Fruit fly (Drosophila melanogaster) whole organism, embryonic: ENCODE results near the gene CG12594.
A peak's percentile ranks its signal among the peaks of the same experiment; 100 is the strongest.

Source experiments
- CG10366 ChIP-seq: fragments of 200-800 bp; sonication (Bioruptor generic); IDR thresholded peaks from 2 replicates; pipeline ENCODE4 v1.3.6; 2022; ENCODE audit warnings: missing biosample characterization, missing genetic modification characterization
- CG10959 ChIP-seq: fragments of 200-800 bp; sonication (Bioruptor generic); IDR thresholded peaks from 2 replicates; pipeline ENCODE4 v1.3.6; 2022; ENCODE audit warnings: missing biosample characterization, missing genetic modification characterization
- CG11398 ChIP-seq: fragments of 200-800 bp; sonication (Bioruptor generic); optimal IDR thresholded peaks from 2 replicates; lab custom pipeline; 2016; ENCODE audit warnings: missing biosample characterization, missing genetic modification characterization
- CG13123 ChIP-seq: fragments of 200-800 bp; sonication (Bioruptor generic); optimal IDR thresholded peaks from 2 replicates; lab custom pipeline; 2016; ENCODE audit warnings: missing biosample characterization, missing genetic modification characterization
- CG13296 ChIP-seq: fragments of 200-800 bp; sonication (Bioruptor generic); optimal IDR thresholded peaks from 3 replicates; lab custom pipeline; 2018; ENCODE audit warnings: missing biosample characterization, mild to moderate bottlenecking, missing genetic modification characterization
- CG14710 ChIP-seq: fragments of 200-800 bp; sonication (Bioruptor generic); optimal IDR thresholded peaks from 3 replicates; lab custom pipeline; 2019; ENCODE audit warnings: missing biosample characterization, mild to moderate bottlenecking, missing genetic modification characterization, moderate library complexity
- CG1529 ChIP-seq: fragments of 200-800 bp; sonication (Bioruptor generic); optimal IDR thresholded peaks from 3 replicates; lab custom pipeline; 2018; ENCODE audit warnings: missing biosample characterization, missing genetic modification characterization
- CG15479 ChIP-seq: fragments of 200-800 bp; sonication (Bioruptor generic); optimal IDR thresholded peaks from 3 replicates; lab custom pipeline; 2019; ENCODE audit warnings: missing biosample characterization, mild to moderate bottlenecking, missing genetic modification characterization, moderate library complexity
- CG15696 ChIP-seq: fragments of 200-800 bp; sonication (Bioruptor generic); optimal IDR thresholded peaks from 2 replicates; lab custom pipeline; 2019; ENCODE audit warnings: missing biosample characterization, mild to moderate bottlenecking, missing genetic modification characterization, moderate library complexity
- CG16813 ChIP-seq: fragments of 200-800 bp; sonication (Bioruptor generic); IDR thresholded peaks from 3 replicates; pipeline ENCODE4 v1.3.6; 2022; ENCODE audit warnings: missing biosample characterization, missing genetic modification characterization; ENCODE audit not compliant: partially characterized antibody
- CG17802 ChIP-seq: fragments of 200-800 bp; sonication (Bioruptor generic); optimal IDR thresholded peaks from 2 replicates; lab custom pipeline; 2018; ENCODE audit warnings: missing biosample characterization, mild to moderate bottlenecking, missing genetic modification characterization, moderate library complexity
- CG18476 ChIP-seq: fragments of 200-800 bp; sonication (Bioruptor generic); optimal IDR thresholded peaks from 2 replicates; lab custom pipeline; 2016; ENCODE audit warnings: missing biosample characterization, mild to moderate bottlenecking, missing genetic modification characterization
- CG18599 ChIP-seq: fragments of 200-800 bp; sonication (Bioruptor generic); optimal IDR thresholded peaks from 3 replicates; lab custom pipeline; 2017; ENCODE audit warnings: missing biosample characterization, missing genetic modification characterization, mild to moderate bottlenecking, moderate library complexity, missing genetic modification reagents
- CG2129 ChIP-seq: fragments of 200-800 bp; sonication (Bioruptor generic); IDR thresholded peaks from 2 replicates; pipeline ENCODE4 v1.3.6; 2022; ENCODE audit warnings: missing biosample characterization, missing genetic modification characterization; ENCODE audit not compliant: partially characterized antibody
- CG2712 ChIP-seq: fragments of 200-800 bp; optimal IDR thresholded peaks from 3 replicates; lab custom pipeline; 2019; ENCODE audit warnings: missing biosample characterization, mild to moderate bottlenecking, missing genetic modification characterization, moderate library complexity
- CG31388 ChIP-seq: fragments of 200-800 bp; sonication (Bioruptor generic); optimal IDR thresholded peaks from 2 replicates; lab custom pipeline; 2016; ENCODE audit warnings: missing biosample characterization, missing genetic modification characterization
- CG3847 ChIP-seq: fragments of 200-800 bp; sonication (Bioruptor generic); IDR thresholded peaks from 2 replicates; pipeline ENCODE4 v1.3.6; 2022; ENCODE audit warnings: missing biosample characterization, missing genetic modification characterization
- CG4617 ChIP-seq: fragments of 200-800 bp; sonication (Bioruptor generic); optimal IDR thresholded peaks from 3 replicates; lab custom pipeline; 2016; ENCODE audit warnings: missing biosample characterization, missing genetic modification characterization, borderline replicate concordance
- CG6854 ChIP-seq: fragments of 200-800 bp; sonication (Bioruptor generic); optimal IDR thresholded peaks from 3 replicates; lab custom pipeline; 2017; ENCODE audit warnings: missing biosample characterization, mild to moderate bottlenecking, missing genetic modification characterization
- CG9437 ChIP-seq: fragments of 200-800 bp; sonication (Bioruptor generic); optimal IDR thresholded peaks from 2 replicates; lab custom pipeline; 2018; ENCODE audit warnings: missing biosample characterization, mild to moderate bottlenecking, missing genetic modification characterization
- CG9932 ChIP-seq: fragments of 200-800 bp; sonication (Bioruptor generic); IDR thresholded peaks from 2 replicates; pipeline ENCODE4 v1.3.6; 2022; ENCODE audit warnings: missing biosample characterization, missing genetic modification characterization
- D ChIP-seq, 2 experiments: fragments of 200-800 bp in 1 of 2; fragments of >200 bp in 1 of 2; sonication (Bioruptor generic) in 1 of 2; optimal IDR thresholded peaks; 2 replicates in 1 of 2; 3 replicates in 1 of 2; lab custom pipeline; 2017; ENCODE audit warnings: mild to moderate bottlenecking in 1 of 2, missing biosample characterization in 1 of 2, missing genetic modification characterization in 1 of 2, missing genetic modification reagents in 1 of 2
- E2f2 ChIP-seq: fragments of 200-800 bp; sonication (Bioruptor generic); IDR thresholded peaks from 2 replicates; pipeline ENCODE4 v1.3.6; 2022; ENCODE audit warnings: missing biosample characterization, missing genetic modification characterization
- Ets65A ChIP-seq: fragments of 200-800 bp; sonication (Bioruptor generic); peaks from one replicate; lab custom pipeline; 2016; ENCODE audit warnings: missing biosample characterization, missing genetic modification characterization
- Gsc ChIP-seq: fragments of 200-800 bp; sonication (Bioruptor generic); IDR thresholded peaks from 2 replicates; pipeline ENCODE4 v1.3.6; 2022; ENCODE audit warnings: missing biosample characterization, missing genetic modification characterization
- Gug ChIP-seq: fragments of 200-800 bp; sonication (Bioruptor generic); IDR thresholded peaks from 4 replicates; pipeline ENCODE4 v1.3.6; 2022; ENCODE audit warnings: missing biosample characterization, missing genetic modification characterization
- HmgD ChIP-seq: fragments of 200-800 bp; sonication (Bioruptor generic); optimal IDR thresholded peaks from 3 replicates; lab custom pipeline; 2016; ENCODE audit warnings: missing biosample characterization, missing genetic modification characterization
- Mad ChIP-seq: fragments of 200-800 bp; sonication (Bioruptor generic); optimal IDR thresholded peaks from 2 replicates; lab custom pipeline; 2016; ENCODE audit warnings: missing biosample characterization, missing genetic modification characterization
- Med ChIP-seq: fragments of 200-800 bp; sonication (Bioruptor generic); peaks from one replicate; lab custom pipeline; 2016; ENCODE audit warnings: missing biosample characterization, missing genetic modification characterization, mild to moderate bottlenecking, inconsistent platforms, moderate library complexity
- Oaz ChIP-seq: fragments of 200-800 bp; sonication (Bioruptor generic); IDR thresholded peaks from 2 replicates; pipeline ENCODE4 v1.3.6; 2022; ENCODE audit warnings: missing biosample characterization, missing genetic modification characterization
- Poxn ChIP-seq: fragments of 200-800 bp; sonication (Bioruptor generic); IDR thresholded peaks from 2 replicates; pipeline ENCODE4 v1.3.6; 2022; ENCODE audit warnings: missing biosample characterization, missing genetic modification characterization
- Scr ChIP-seq: fragments of 200-800 bp; sonication (Bioruptor generic); IDR thresholded peaks from 2 replicates; pipeline ENCODE4 v1.3.6; 2022; ENCODE audit warnings: missing biosample characterization, missing genetic modification characterization; ENCODE audit not compliant: partially characterized antibody
- Stat92E ChIP-seq, 3 experiments: fragments of >200 bp in 2 of 3; fragments of 200-800 bp in 1 of 3; sonication (Bioruptor generic) in 1 of 3; optimal IDR thresholded peaks; 2 replicates each; lab custom pipeline; 2017 to 2019; ENCODE audit warnings: missing biosample characterization in 3 of 3, missing genetic modification characterization in 3 of 3, mild to moderate bottlenecking in 1 of 3, moderate library complexity in 1 of 3
- Usf ChIP-seq: fragments of 200-800 bp; sonication (Bioruptor generic); optimal IDR thresholded peaks from 2 replicates; lab custom pipeline; 2017; ENCODE audit warnings: missing genotype, missing biosample characterization, missing genetic modification characterization
- cad ChIP-seq: fragments of >200 bp; optimal IDR thresholded peaks from 2 replicates; lab custom pipeline; 2017; ENCODE audit warnings: missing biosample characterization, missing genetic modification characterization
- chinmo ChIP-seq: fragments of 200-800 bp; sonication (Bioruptor generic); IDR thresholded peaks from 4 replicates; pipeline ENCODE4 v1.3.6; 2022; ENCODE audit warnings: missing biosample characterization, missing genetic modification characterization; ENCODE audit not compliant: partially characterized antibody
- dm ChIP-seq: fragments of 200-800 bp; sonication (Bioruptor generic); optimal IDR thresholded peaks from 3 replicates; lab custom pipeline; 2016; ENCODE audit warnings: missing biosample characterization, missing genetic modification characterization
- ems ChIP-seq: fragments of 200-800 bp; sonication (Bioruptor generic); optimal IDR thresholded peaks from 3 replicates; lab custom pipeline; 2016; ENCODE audit warnings: missing biosample characterization, missing genetic modification characterization
- fd3F ChIP-seq: fragments of 200-800 bp; sonication (Bioruptor generic); optimal IDR thresholded peaks from 2 replicates; lab custom pipeline; 2018; ENCODE audit warnings: missing biosample characterization, mild to moderate bottlenecking, missing genetic modification characterization, moderate library complexity
- ftz-f1 ChIP-seq: fragments of 200-800 bp; sonication (Bioruptor generic); optimal IDR thresholded peaks from 2 replicates; lab custom pipeline; 2016; ENCODE audit warnings: missing biosample characterization, missing genetic modification characterization
- grn ChIP-seq: fragments of 200-800 bp; sonication (Bioruptor generic); optimal IDR thresholded peaks from 3 replicates; lab custom pipeline; 2017; ENCODE audit warnings: missing biosample characterization, missing genetic modification characterization
- gsb ChIP-seq: fragments of 200-800 bp; sonication (Bioruptor generic); IDR thresholded peaks from 2 replicates; pipeline ENCODE4 v1.3.6; 2022; ENCODE audit warnings: missing biosample characterization, missing genetic modification characterization
- ham ChIP-seq: fragments of 200-800 bp; sonication (Bioruptor generic); IDR thresholded peaks from 2 replicates; pipeline ENCODE4 v1.3.6; 2022; ENCODE audit warnings: missing biosample characterization, missing genetic modification characterization
- kni ChIP-seq: fragments of 200-800 bp; sonication (Bioruptor generic); optimal IDR thresholded peaks from 3 replicates; lab custom pipeline; 2017; ENCODE audit warnings: mild to moderate bottlenecking, missing biosample characterization, missing genetic modification reagents, missing genetic modification characterization
- p53 ChIP-seq: fragments of 200-800 bp; sonication (Bioruptor generic); optimal IDR thresholded peaks from 2 replicates; lab custom pipeline; 2016; ENCODE audit warnings: missing biosample characterization, missing genetic modification characterization
- pho ChIP-seq: fragments of 200-800 bp; sonication (Bioruptor generic); optimal IDR thresholded peaks from 2 replicates; lab custom pipeline; 2016; ENCODE audit warnings: missing biosample characterization, missing genetic modification characterization
- psq ChIP-seq: fragments of 200-800 bp; sonication (Bioruptor generic); optimal IDR thresholded peaks from 2 replicates; lab custom pipeline; 2017; ENCODE audit warnings: missing biosample characterization, missing genetic modification characterization
- sens ChIP-seq: fragments of 200-800 bp; sonication (Bioruptor generic); peaks from one replicate; lab custom pipeline; 2016; ENCODE audit warnings: missing biosample characterization, missing genetic modification characterization
- sna ChIP-seq: fragments of 200-800 bp; sonication (Bioruptor generic); IDR thresholded peaks from 2 replicates; pipeline ENCODE4 v1.3.6; 2022; ENCODE audit warnings: missing biosample characterization, missing genetic modification characterization; ENCODE audit not compliant: partially characterized antibody
- sr ChIP-seq: fragments of 200-800 bp; sonication (Bioruptor generic); IDR thresholded peaks from 3 replicates; pipeline ENCODE4 v1.3.6; 2022; ENCODE audit warnings: missing biosample characterization, missing genetic modification characterization
- unpg ChIP-seq: fragments of 200-800 bp; sonication (Bioruptor generic); optimal IDR thresholded peaks from 3 replicates; lab custom pipeline; 2018; ENCODE audit warnings: missing biosample characterization, mild to moderate bottlenecking, missing genetic modification characterization, moderate library complexity
- vfl ChIP-seq: fragments of 200-800 bp; sonication (Bioruptor generic); optimal IDR thresholded peaks from 2 replicates; lab custom pipeline; 2016; ENCODE audit warnings: missing biosample characterization, missing genetic modification characterization
- zen ChIP-seq: fragments of 200-800 bp; sonication (Bioruptor generic); optimal IDR thresholded peaks from 3 replicates; lab custom pipeline; 2018; ENCODE audit warnings: missing biosample characterization, mild to moderate bottlenecking, missing genetic modification characterization, moderate library complexity

Gene CG12594

dm6 chr3R:11773999-11774397 is 52.5 kb downstream of the CG12594 start (continued):
- TF ChIP-seq CG18599 (peak; percentile 87), CG11398 (no peak), CG14710 (tag; lab: Kevin White, UChicago) (peak; percentile 83), unpg (GFP tag; lab: Kevin White, UChicago) (peak; percentile 82), sna (GFP tag; lab: Robert Waterston, UW) (no peak), fd3F (GFP tag; lab: Kevin White, UChicago) (peak; percentile 66), sens (peak; percentile 89), Gug (GFP tag; lab: Robert Waterston, UW) (no peak), CG9437 (GFP tag; lab: Kevin White, UChicago) (peak; percentile 64), CG31388 (GFP tag; lab: Kevin White, UChicago) (no peak), CG13123 (GFP tag; lab: Kevin White, UChicago) (peak; percentile 6), CG6854 (GFP tag; lab: Kevin White, UChicago) (peak; percentile 73), CG2712 (tag; lab: Kevin White, UChicago) (peak; percentile 86), Scr (GFP tag; lab: Robert Waterston, UW) (no peak), dm (no peak), psq (GFP tag; lab: Kevin White, UChicago) (peak; percentile 49), Usf (GFP tag; lab: Kevin White, UChicago) (no peak), Med (no peak), CG9932 (GFP tag; lab: Robert Waterston, UW) (peak; percentile 38; the same call in 1 of the 2 replicates), E2f2 (peak; percentile 28; the same call in 1 of the 2 replicates), ems (GFP tag; lab: Kevin White, UChicago) (no peak), CG10959 (GFP tag; lab: Robert Waterston, UW) (no peak), Poxn (no peak), CG2129 (GFP tag; lab: Robert Waterston, UW) (no peak), CG4617 (peak; percentile 21), CG1529 (GFP tag; lab: Kevin White, UChicago) (peak; percentile 46), pho (GFP tag; lab: Kevin White, UChicago) (peak; percentile 5), sr (no peak), CG16813 (GFP tag; lab: Robert Waterston, UW) (no peak), ftz-f1 (no peak), Oaz (GFP tag; lab: Robert Waterston, UW) (0 out of 2 replicates have a peak, but pooled peaks have one; percentile 23), HmgD (GFP tag; lab: Kevin White, UChicago) (no peak), vfl (GFP tag; lab: Kevin White, UChicago) (no peak), ham (no peak), Mad (no peak), CG3847 (GFP tag; lab: Robert Waterston, UW) (peak; percentile 43; the same call in 1 of the 2 replicates), CG10366 (GFP tag; lab: Robert Waterston, UW) (no peak), chinmo (GFP tag; lab: Robert Waterston, UW) (no peak), p53 (GFP tag; lab: Kevin White, UChicago) (no peak), CG17802 (tag; lab: Kevin White, UChicago) (no peak), gsb (GFP tag; lab: Robert Waterston, UW) (no peak)
- TF ChIP-seq, all 482 proteins: peak for 215

DNA sequence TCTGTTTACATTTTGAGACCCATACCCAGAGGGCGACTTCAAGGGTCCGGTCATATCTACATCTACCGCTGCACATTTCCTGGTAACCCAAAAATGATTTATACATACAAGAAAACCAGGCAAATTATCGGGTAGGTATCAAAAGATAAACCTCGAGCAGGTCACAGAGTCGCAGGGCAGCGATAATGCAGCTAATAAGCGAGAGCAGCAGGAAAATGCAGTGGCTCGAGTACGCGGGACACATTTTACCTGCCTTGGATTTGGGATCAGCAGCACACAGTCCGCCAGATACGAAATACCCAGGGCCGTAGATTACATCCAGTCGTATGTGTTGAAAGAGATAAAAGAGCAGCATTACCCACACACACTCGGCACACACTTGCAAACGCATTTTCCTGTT is 53.7 kb downstream of the CG12594 start:
- peak; percentile 4 for TF ChIP-seq CG15696
- TF ChIP-seq cad (GFP tag; lab: Kevin White, UChicago), result peak; percentile 43
- TF ChIP-seq kni (GFP tag; lab: Kevin White, UChicago), result peak; percentile 85
- TF ChIP-seq Stat92E (GFP tag; optimal IDR thresholded peaks at IDR 0.05; lab: Kevin White, UChicago), result peak in 1 of 3 experiments; percentile 62
- TF ChIP-seq zen (tag; lab: Kevin White, UChicago), result peak; percentile 53
- TF ChIP-seq CG18476 (GFP tag; lab: Kevin White, UChicago), result no peak
- TF ChIP-seq D (optimal IDR thresholded peaks at IDR 0.05; lab: Kevin White, UChicago), result peak; percentile 45
- TF ChIP-seq D (GFP tag; optimal IDR thresholded peaks at IDR 0.05; lab: Kevin White, UChicago), result no peak
- TF ChIP-seq CG15479 (GFP tag; lab: Kevin White, UChicago), result peak; percentile 91
- TF ChIP-seq Gsc (GFP tag; lab: Robert Waterston, UW), result no peak
- no peak for TF ChIP-seq CG13296 (GFP tag; lab: Kevin White, UChicago)
- peak; percentile 45 for TF ChIP-seq Ets65A (GFP tag; lab: Kevin White, UChicago)
- TF ChIP-seq grn, result peak; percentile 76
